Worm (Caenorhabditis elegans) whole organism, L4 larva: ENCODE data around the gene cutl-5.

Source experiments
- F37D6.2 ChIP-seq: sonication (generic microtip); optimal IDR thresholded peaks from 2 replicates; lab custom pipeline; 2016; ENCODE audit warnings: mild to moderate bottlenecking, missing genetic modification characterization, missing compliant biosample characterization
- F44E2.7 ChIP-seq: fragments of 200-800 bp; sonication (Bioruptor generic); IDR thresholded peaks from 2 replicates; pipeline ENCODE4 v2.1.2; 2022; ENCODE audit warnings: missing genetic modification characterization, missing compliant biosample characterization
- Y48G9A.11 ChIP-seq: fragments of 200-800 bp; sonication (Bioruptor generic); IDR thresholded peaks from 2 replicates; pipeline ENCODE4 v1.3.6; 2022; ENCODE audit warnings: missing genetic modification reagents, missing genetic modification characterization, missing compliant biosample characterization
- Y5F2A.4 ChIP-seq: fragments of 200-800 bp; sonication (Bioruptor generic); optimal IDR thresholded peaks from 2 replicates; lab custom pipeline; 2018; ENCODE audit warnings: mild to moderate bottlenecking, missing genetic modification characterization, missing compliant biosample characterization
- ZK337.2 ChIP-seq: fragments of 200-800 bp; sonication (Bioruptor generic); IDR thresholded peaks from 2 replicates; pipeline ENCODE4 v1.3.6; 2022; ENCODE audit warnings: missing genetic modification reagents, missing genetic modification characterization, missing compliant biosample characterization
- ama-1 ChIP-seq: fragments of 150-350 bp; optimal IDR thresholded peaks from 2 replicates; lab custom pipeline; 2014; ENCODE audit warnings: inconsistent platforms, mixed read lengths
- ceh-28 ChIP-seq: fragments of 150-350 bp; optimal IDR thresholded peaks from 2 replicates; lab custom pipeline; 2014; ENCODE audit warnings: missing biosample characterization, missing genetic modification reagents, missing genetic modification characterization
- ceh-44 ChIP-seq: fragments of 200-800 bp; sonication (Bioruptor generic); IDR thresholded peaks from 2 replicates; pipeline ENCODE4 v1.3.6; 2022; ENCODE audit warnings: missing genetic modification reagents, missing genetic modification characterization, missing compliant biosample characterization
- cey-2 ChIP-seq: sonication (generic microtip); optimal IDR thresholded peaks from 3 replicates; lab custom pipeline; 2017; ENCODE audit warnings: missing genetic modification characterization, mild to moderate bottlenecking, missing compliant biosample characterization, antibody characterized with exemption, borderline replicate concordance; ENCODE audit not compliant: insufficient read depth
- ctbp-1 ChIP-seq: fragments of 200-800 bp; sonication (Bioruptor generic); IDR thresholded peaks from 2 replicates; pipeline ENCODE4 v1.3.6; 2022; ENCODE audit warnings: missing genetic modification reagents, missing genetic modification characterization, missing compliant biosample characterization
- daf-16 ChIP-seq, 3 experiments: sonication (generic microtip); optimal IDR thresholded peaks; 2 replicates each; lab custom pipeline; 2016 to 2017; ENCODE audit warnings: missing genetic modification characterization in 3 of 3, missing genetic modification reagents in 3 of 3, mild to moderate bottlenecking in 2 of 3, missing compliant biosample characterization in 2 of 3, missing biosample characterization in 1 of 3, moderate library complexity in 1 of 3
- daf-19 ChIP-seq: fragments of 200-800 bp; sonication (Bioruptor generic); conservative IDR thresholded peaks from 2 replicates; pipeline ENCODE4 v1.3.6; 2022; ENCODE audit warnings: missing genetic modification characterization, missing compliant biosample characterization
- daf-8 ChIP-seq: fragments of 200-800 bp; sonication (Bioruptor generic); IDR thresholded peaks from 2 replicates; pipeline ENCODE4 v1.3.6; 2022; ENCODE audit warnings: missing genetic modification characterization, missing compliant biosample characterization
- dmd-6 ChIP-seq: fragments of 200-800 bp; sonication (Bioruptor generic); IDR thresholded peaks from 2 replicates; pipeline ENCODE4 v1.3.6; 2022; ENCODE audit warnings: missing genetic modification reagents, missing genetic modification characterization, missing compliant biosample characterization
- fkh-10 ChIP-seq: fragments of 150-350 bp; optimal IDR thresholded peaks from 2 replicates; lab custom pipeline; 2014; ENCODE audit warnings: missing biosample characterization, missing genetic modification reagents, missing genetic modification characterization
- hmg-1.1 ChIP-seq: fragments of 200-800 bp; sonication (Bioruptor generic); IDR thresholded peaks from 2 replicates; pipeline ENCODE4 v1.3.6; 2022; ENCODE audit warnings: missing genetic modification reagents, missing genetic modification characterization, missing compliant biosample characterization
- madf-5 ChIP-seq, 2 experiments: fragments of 200-800 bp; sonication (Bioruptor generic); IDR thresholded peaks; 2 replicates each; pipeline ENCODE4 v1.3.6; 2022; ENCODE audit warnings: missing compliant biosample characterization in 2 of 2, missing genetic modification characterization in 2 of 2
- madf-9 ChIP-seq: fragments of 200-800 bp; sonication (Bioruptor generic); conservative IDR thresholded peaks from 2 replicates; pipeline ENCODE4 v1.3.6; 2022; ENCODE audit warnings: missing genetic modification reagents, missing genetic modification characterization, missing compliant biosample characterization
- mxl-3 ChIP-seq: fragments of 200-800 bp; sonication (Bioruptor generic); optimal IDR thresholded peaks from 2 replicates; lab custom pipeline; 2018; ENCODE audit warnings: mild to moderate bottlenecking, missing genetic modification characterization, missing compliant biosample characterization
- nhr-10 ChIP-seq: fragments of 150-350 bp; optimal IDR thresholded peaks from 2 replicates; lab custom pipeline; 2014; ENCODE audit warnings: missing biosample characterization, missing genetic modification characterization
- nhr-102 ChIP-seq: sonication (generic microtip); optimal IDR thresholded peaks from 2 replicates; lab custom pipeline; 2016; ENCODE audit warnings: mild to moderate bottlenecking, missing genetic modification characterization, moderate library complexity, missing compliant biosample characterization
- nhr-111 ChIP-seq: fragments of 200-800 bp; sonication (Bioruptor generic); optimal IDR thresholded peaks from 2 replicates; lab custom pipeline; 2018; ENCODE audit warnings: mild to moderate bottlenecking, missing genetic modification characterization, missing compliant biosample characterization
- nhr-237 ChIP-seq: sonication (generic microtip); optimal IDR thresholded peaks from 2 replicates; lab custom pipeline; 2017; ENCODE audit warnings: missing biosample characterization, missing genetic modification characterization
- nhr-28 ChIP-seq: fragments of 150-350 bp; optimal IDR thresholded peaks from 2 replicates; lab custom pipeline; 2014; ENCODE audit warnings: missing biosample characterization, missing genetic modification characterization
- nhr-41 ChIP-seq: fragments of 200-800 bp; sonication (Bioruptor generic); IDR thresholded peaks from 2 replicates; pipeline ENCODE4 v1.3.6; 2022; ENCODE audit warnings: missing genetic modification reagents, missing genetic modification characterization, missing compliant biosample characterization
- nhr-48 ChIP-seq: sonication (generic microtip); optimal IDR thresholded peaks from 2 replicates; lab custom pipeline; 2016; ENCODE audit warnings: mild to moderate bottlenecking, missing genetic modification characterization, missing compliant biosample characterization
- nhr-77 ChIP-seq: fragments of 150-350 bp; optimal IDR thresholded peaks from 2 replicates; lab custom pipeline; 2014; ENCODE audit warnings: missing biosample characterization, missing genetic modification characterization
- rbr-2 ChIP-seq: sonication (generic microtip); optimal IDR thresholded peaks from 2 replicates; lab custom pipeline; 2016; ENCODE audit warnings: missing genotype, missing genetic modification characterization, missing compliant biosample characterization
- set-16 ChIP-seq: fragments of 200-800 bp; sonication (Bioruptor generic); IDR thresholded peaks from 2 replicates; pipeline ENCODE4 v1.3.6; 2022; ENCODE audit warnings: missing genetic modification reagents, missing genetic modification characterization, missing compliant biosample characterization
- skn-1 ChIP-seq: fragments of 150-350 bp; optimal IDR thresholded peaks from 2 replicates; lab custom pipeline; 2014; ENCODE audit warnings: missing biosample characterization, missing genetic modification characterization
- snpc-4 ChIP-seq: fragments of 150-350 bp; optimal IDR thresholded peaks from 2 replicates; lab custom pipeline; 2014; ENCODE audit warnings: missing biosample characterization, missing genetic modification characterization
- tag-97 ChIP-seq: fragments of 200-800 bp; sonication (Bioruptor generic); IDR thresholded peaks from 2 replicates; pipeline ENCODE4 v1.3.6; 2022; ENCODE audit warnings: missing genetic modification characterization, missing compliant biosample characterization
- vab-7 ChIP-seq: fragments of 200-800 bp; sonication (Bioruptor generic); IDR thresholded peaks from 2 replicates; pipeline ENCODE4 v1.3.6; 2022; ENCODE audit warnings: missing genetic modification reagents, missing genetic modification characterization, missing compliant biosample characterization
- zag-1 ChIP-seq: fragments of 150-350 bp; optimal IDR thresholded peaks from 2 replicates; lab custom pipeline; 2014; ENCODE audit warnings: missing biosample characterization, missing genetic modification characterization
- zip-11 ChIP-seq: fragments of 200-800 bp; sonication (Bioruptor generic); IDR thresholded peaks from 2 replicates; pipeline ENCODE4 v1.3.6; 2022; ENCODE audit warnings: missing genetic modification characterization, missing compliant biosample characterization
- zip-2 ChIP-seq: fragments of 150-350 bp; optimal IDR thresholded peaks from 2 replicates; lab custom pipeline; 2014; ENCODE audit warnings: missing biosample characterization, missing genetic modification characterization

The cutl-5 gene

ce11 chrII:7098578-7098977 lies 17.1 kb downstream of the cutl-5 start, which contains the start of gene mct-5:
mct-5 (minus strand) TSS chrII:7098593.
- no peak for TF ChIP-seq rbr-2
- TF ChIP-seq nhr-28 = no peak
- no peak for TF ChIP-seq hmg-1.1
- TF ChIP-seq madf-9 (GFP tag; lab: Robert Waterston, UW) = no peak
- TF ChIP-seq F37D6.2 = no peak
- TF ChIP-seq, all 104 proteins: peak for 0

- TF ChIP-seq zag-1 (tag; lab: Kevin White, UChicago) = no peak
- no peak for TF ChIP-seq madf-5 (GFP tag; IDR thresholded peaks at IDR 0.05; lab: Robert Waterston, UW)
- no peak for TF ChIP-seq fkh-10
- no peak for TF ChIP-seq ama-1 (lab: Kevin White, UChicago)
- TF ChIP-seq nhr-237 = no peak
- TF ChIP-seq nhr-111 = no peak
- TF ChIP-seq daf-8 (GFP tag; lab: Robert Waterston, UW) = no peak
- TF ChIP-seq nhr-77 (tag; lab: Kevin White, UChicago) = no peak
- TF ChIP-seq skn-1 = no peak
- no peak for TF ChIP-seq ceh-44
- TF ChIP-seq dmd-6 (GFP tag; lab: Robert Waterston, UW) = no peak
Measured at ce11 chrII:7095970-7096369, 19.7 kb downstream of the cutl-5 start.

ce11 chrII:7093339-7093821 lies 22.3 kb downstream of the cutl-5 start, which contains the start of gene T02G5.3:
T02G5.3 (plus strand) TSS chrII:7093389.
- no peak for TF ChIP-seq nhr-41 (GFP tag; lab: Robert Waterston, UW)
- no peak for TF ChIP-seq ZK337.2 (GFP tag; lab: Robert Waterston, UW)
- TF ChIP-seq Y48G9A.11 (GFP tag; lab: Robert Waterston, UW) = no peak
- TF ChIP-seq ctbp-1 = no peak
- no peak for TF ChIP-seq nhr-48
- TF ChIP-seq ceh-28 (tag; lab: Kevin White, UChicago) = no peak
- TF ChIP-seq set-16 (GFP tag; lab: Robert Waterston, UW) = no peak

ce11 chrII:7090852-7091251 lies 24.9 kb downstream of the cutl-5 start:
- TF ChIP-seq nhr-48 (no peak), Y5F2A.4 (GFP tag; lab: Kevin White, UChicago) (no peak), mxl-3 (GFP tag; lab: Kevin White, UChicago) (no peak), daf-16 (GFP tag; optimal IDR thresholded peaks at IDR 0.05; lab: Kevin White, UChicago) (no peak), daf-16 (tag; optimal IDR thresholded peaks at IDR 0.05; lab: Kevin White, UChicago) (no peak), nhr-10 (tag; lab: Kevin White, UChicago) (no peak), zip-11 (GFP tag; lab: Robert Waterston, UW) (no peak), daf-19 (GFP tag; lab: Robert Waterston, UW) (no peak), tag-97 (GFP tag; lab: Robert Waterston, UW) (no peak), snpc-4 (tag; lab: Kevin White, UChicago) (no peak), ZK337.2 (GFP tag; lab: Robert Waterston, UW) (no peak), ctbp-1 (no peak), zip-2 (tag; lab: Kevin White, UChicago) (no peak), cey-2 (tag; lab: Kevin White, UChicago) (no peak), nhr-102 (tag; lab: Kevin White, UChicago) (no peak), vab-7 (GFP tag; lab: Robert Waterston, UW) (no peak), F44E2.7 (no peak)
- TF ChIP-seq, all 104 proteins: peak for 0
